Worm (Caenorhabditis elegans): Measurements from ENCODE around the gene trpp-12.

DNA sequence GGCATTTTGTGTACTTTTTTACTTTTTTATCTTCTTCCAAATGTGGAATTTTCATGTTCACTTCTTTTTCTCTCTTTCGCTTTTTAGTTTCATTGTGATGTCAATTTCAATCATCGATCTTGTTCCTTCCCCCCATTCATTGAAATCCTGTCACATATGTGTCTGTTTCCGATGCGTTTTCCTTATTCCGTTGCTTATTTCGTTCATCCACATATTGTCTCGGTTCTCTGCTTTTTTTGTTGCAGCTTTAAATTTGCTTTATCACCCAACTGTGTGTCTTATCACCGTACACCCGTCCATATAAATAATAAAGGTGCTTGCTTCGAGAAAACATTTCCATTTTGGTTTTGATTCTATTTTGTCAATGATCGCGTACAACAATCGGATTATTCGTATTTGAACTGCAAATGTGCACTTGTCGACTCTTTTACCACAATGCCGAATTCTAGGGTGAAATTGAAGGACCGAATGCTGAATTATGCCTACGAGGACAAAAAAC, at the start of gene trpp-12, which contains the start of gene C43H6.12:
- TF ChIP-seq dox-1 (GFP tag; IDR thresholded peaks at IDR 0.05) (no peak), nhr-90 (tag; optimal IDR thresholded peaks at IDR 0.05) (no peak), snpc-4 (GFP tag; optimal IDR thresholded peaks at IDR 0.05) (no peak), snpc-4 (tag; optimal IDR thresholded peaks at IDR 0.05) (no peak), sdz-38 (tag; optimal IDR thresholded peaks at IDR 0.05) (no peak), sea-2 (GFP tag; IDR thresholded peaks at IDR 0.05) (no peak), lir-1 (GFP tag; conservative IDR thresholded peaks at IDR 0.05) (no peak), him-1 (tag; optimal IDR thresholded peaks at IDR 0.05) (no peak), ztf-22 (GFP tag; optimal IDR thresholded peaks at IDR 0.05) (no peak), egl-18 (GFP tag; IDR thresholded peaks at IDR 0.05) (no peak), rcor-1 (GFP tag; IDR thresholded peaks at IDR 0.05) (no peak), T07F8.4 (tag; optimal IDR thresholded peaks at IDR 0.05) (no peak)
